Worm (Caenorhabditis elegans) whole organism, mixed stage, embryonic: ENCODE results near the gene nrx-1.

ENCODE experiments used
- M03D4.4 ChIP-seq: sonication (generic microtip); optimal IDR thresholded peaks from 2 replicates; lab custom pipeline; 2017; ENCODE audit warnings: mild to moderate bottlenecking, missing genetic modification characterization, missing compliant biosample characterization
- bed-3 ChIP-seq: fragments of 200-800 bp; sonication (Bioruptor generic); optimal IDR thresholded peaks from 3 replicates; lab custom pipeline; 2018; ENCODE audit warnings: mild to moderate bottlenecking, missing genetic modification characterization, moderate library complexity, missing compliant biosample characterization
- blmp-1 ChIP-seq: fragments of 150-350 bp; optimal IDR thresholded peaks from 2 replicates; lab custom pipeline; 2014; ENCODE audit warnings: missing biosample characterization, missing genetic modification characterization
- ceh-39 ChIP-seq: fragments of 150-350 bp; optimal IDR thresholded peaks from 2 replicates; lab custom pipeline; 2014; ENCODE audit warnings: missing biosample characterization, missing genetic modification characterization
- ceh-43 ChIP-seq: fragments of 200-800 bp; sonication (Bioruptor generic); optimal IDR thresholded peaks from 2 replicates; lab custom pipeline; 2018; ENCODE audit warnings: mild to moderate bottlenecking, missing genetic modification characterization, moderate library complexity, missing compliant biosample characterization
- ceh-83 ChIP-seq: fragments of 200-800 bp; sonication (Bioruptor generic); optimal IDR thresholded peaks from 2 replicates; lab custom pipeline; 2018; ENCODE audit warnings: mild to moderate bottlenecking, missing genetic modification characterization, missing compliant biosample characterization
- ces-1 ChIP-seq: fragments of 150-350 bp; optimal IDR thresholded peaks from 2 replicates; lab custom pipeline; 2014; ENCODE audit warnings: missing biosample characterization, missing genetic modification reagents, missing genetic modification characterization
- cnd-1 ChIP-seq: fragments of 200-800 bp; sonication (Bioruptor generic); optimal IDR thresholded peaks from 2 replicates; lab custom pipeline; 2018; ENCODE audit warnings: mild to moderate bottlenecking, missing genetic modification characterization, missing compliant biosample characterization
- elt-3 ChIP-seq: fragments of 150-350 bp; optimal IDR thresholded peaks from 2 replicates; lab custom pipeline; 2014; ENCODE audit warnings: missing biosample characterization, missing genetic modification characterization
- ham-2 ChIP-seq: fragments of 200-800 bp; sonication (Bioruptor generic); optimal IDR thresholded peaks from 2 replicates; lab custom pipeline; 2018; ENCODE audit warnings: mild to moderate bottlenecking, missing genetic modification characterization, missing compliant biosample characterization
- hlh-1 ChIP-seq: fragments of 150-350 bp; optimal IDR thresholded peaks from 2 replicates; lab custom pipeline; 2014; ENCODE audit warnings: missing biosample characterization, missing genetic modification reagents, missing genetic modification characterization
- lin-13 ChIP-seq: fragments of 150-350 bp; optimal IDR thresholded peaks from 2 replicates; lab custom pipeline; 2014; ENCODE audit warnings: missing biosample characterization, missing genetic modification characterization
- lin-32 ChIP-seq: fragments of 200-800 bp; sonication (Bioruptor generic); optimal IDR thresholded peaks from 2 replicates; lab custom pipeline; 2018; ENCODE audit warnings: mild to moderate bottlenecking, missing genetic modification characterization, missing compliant biosample characterization
- mep-1 ChIP-seq: fragments of 150-350 bp; optimal IDR thresholded peaks from 2 replicates; lab custom pipeline; 2017; ENCODE audit warnings: missing biosample characterization, missing genetic modification reagents, missing genetic modification characterization, inconsistent platforms
- nhr-12 ChIP-seq: fragments of 150-350 bp; optimal IDR thresholded peaks from 2 replicates; lab custom pipeline; 2014; ENCODE audit warnings: missing biosample characterization, missing genetic modification characterization
- nhr-237 ChIP-seq: fragments of 150-350 bp; optimal IDR thresholded peaks from 2 replicates; lab custom pipeline; 2014; ENCODE audit warnings: missing biosample characterization, missing genetic modification characterization
- nhr-76 ChIP-seq: sonication (generic microtip); optimal IDR thresholded peaks from 2 replicates; lab custom pipeline; 2017; ENCODE audit warnings: missing biosample characterization, missing genetic modification characterization
- pha-4 ChIP-seq: fragments of 150-350 bp; optimal IDR thresholded peaks from 2 replicates; lab custom pipeline; 2018; ENCODE audit warnings: missing biosample characterization, missing genetic modification reagents, missing genetic modification characterization
- sptf-1 ChIP-seq: sonication (generic microtip); optimal IDR thresholded peaks from 2 replicates; lab custom pipeline; 2017; ENCODE audit warnings: mild to moderate bottlenecking, missing genetic modification characterization, moderate library complexity, missing compliant biosample characterization
- tbx-8 ChIP-seq: fragments of 200-800 bp; sonication (Bioruptor generic); optimal IDR thresholded peaks from 2 replicates; lab custom pipeline; 2018; ENCODE audit warnings: mild to moderate bottlenecking, missing genetic modification characterization, moderate library complexity, missing compliant biosample characterization
- unc-120 ChIP-seq: sonication (generic microtip); optimal IDR thresholded peaks from 2 replicates; lab custom pipeline; 2017; ENCODE audit warnings: missing genetic modification characterization, missing compliant biosample characterization; ENCODE audit not compliant: poor library complexity, severe bottlenecking
- unc-39 ChIP-seq: fragments of 150-350 bp; optimal IDR thresholded peaks from 2 replicates; lab custom pipeline; 2014; ENCODE audit warnings: missing biosample characterization, missing genetic modification characterization
- unc-62 ChIP-seq: fragments of 150-350 bp; optimal IDR thresholded peaks from 2 replicates; lab custom pipeline; 2014; ENCODE audit warnings: missing biosample characterization, missing genetic modification reagents, missing genetic modification characterization
- zip-8 ChIP-seq: fragments of 150-350 bp; optimal IDR thresholded peaks from 2 replicates; lab custom pipeline; 2014; ENCODE audit warnings: missing biosample characterization, missing genetic modification characterization
- ztf-11 ChIP-seq: fragments of 150-350 bp; optimal IDR thresholded peaks from 2 replicates; lab custom pipeline; 2014; ENCODE audit warnings: missing biosample characterization, missing genetic modification characterization

The nrx-1 gene

DNA sequence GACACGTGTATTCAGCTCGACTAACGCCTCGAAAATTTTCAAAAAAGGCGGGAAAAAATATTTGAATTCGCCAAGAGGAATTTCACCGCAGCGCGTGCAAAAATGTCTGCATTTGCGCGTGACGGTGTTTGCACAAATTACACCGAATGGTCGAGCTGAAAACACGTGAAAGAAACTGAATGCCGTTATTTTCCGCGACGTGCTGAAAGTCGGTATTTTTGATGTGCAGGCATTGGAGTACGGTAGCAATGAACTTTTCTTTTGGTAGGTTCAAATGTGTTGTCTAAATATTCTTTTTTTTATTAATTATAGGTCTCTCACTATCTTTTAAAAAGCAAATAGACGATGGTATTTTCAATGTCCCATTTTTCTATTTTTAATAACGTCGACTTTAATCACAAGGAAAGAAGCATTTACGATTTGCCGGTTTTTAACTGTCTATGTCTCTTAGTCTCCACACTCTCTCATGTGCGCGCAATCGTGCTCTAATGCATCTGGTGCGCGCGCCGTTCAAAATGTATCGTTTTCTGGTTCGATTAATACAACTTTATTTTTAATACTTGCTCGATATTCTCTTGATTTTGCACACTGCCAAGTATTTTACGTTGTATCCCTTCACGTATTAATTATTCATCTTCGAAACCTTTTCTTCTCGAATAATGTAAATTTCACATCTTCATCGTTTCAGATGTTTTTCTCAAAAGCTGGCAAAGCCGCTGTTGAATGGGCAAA lies 11.2 kb upstream of the nrx-1 start, which contains the start of the genes C29A12.1 and lig-1:
TSS of gene C29A12.1 (minus strand) at position 63 of the 732 bp plus-strand sequence.
TSS of gene lig-1 (plus strand) at position 682 of the 732 bp plus-strand sequence.
- TF ChIP-seq nhr-237 (tag; lab: Kevin White, UChicago) = no peak
- no peak for TF ChIP-seq nhr-12 (tag; lab: Kevin White, UChicago)
- no peak for TF ChIP-seq tbx-8 (GFP tag; lab: Kevin White, UChicago)
- TF ChIP-seq cnd-1 (tag; lab: Kevin White, UChicago) = no peak
- peak; percentile 27 for TF ChIP-seq mep-1 (tag; lab: Kevin White, UChicago)
- TF ChIP-seq ceh-39 (tag; lab: Kevin White, UChicago) = peak; percentile 81
- no peak for TF ChIP-seq M03D4.4 (tag; lab: Kevin White, UChicago)
- TF ChIP-seq ztf-11 (tag; lab: Kevin White, UChicago) = no peak
- no peak for TF ChIP-seq ceh-43

DNA sequence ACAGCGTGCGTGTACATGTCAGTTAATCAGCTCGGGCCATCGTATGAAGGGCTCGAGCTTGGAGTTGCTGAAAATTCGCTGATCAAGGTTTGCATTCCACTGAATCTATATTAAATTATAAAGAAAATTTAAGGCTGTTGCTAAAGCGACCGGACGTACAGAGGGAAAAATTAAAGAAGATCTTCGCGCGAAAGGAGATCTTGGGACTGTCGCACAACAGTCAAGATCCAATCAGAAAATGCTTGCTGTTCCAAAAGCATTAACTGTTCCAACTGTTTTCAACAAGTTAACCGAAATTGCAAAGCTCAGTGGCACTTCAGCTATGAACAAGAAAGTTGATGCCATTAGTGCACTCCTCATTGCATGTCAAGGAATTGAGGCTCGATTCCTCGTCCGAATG lies 10.5 kb upstream of the nrx-1 start:
- no peak for TF ChIP-seq nhr-76 (tag; lab: Kevin White, UChicago)
- TF ChIP-seq ham-2 (GFP tag; lab: Kevin White, UChicago) = no peak
- TF ChIP-seq mep-1 (tag; lab: Kevin White, UChicago) = no peak
- no peak for TF ChIP-seq ceh-83 (GFP tag; lab: Kevin White, UChicago)

- TF ChIP-seq ces-1 (GFP tag; lab: Kevin White, UChicago) = peak; percentile 88
- no peak for TF ChIP-seq pha-4
Measured at ce11 chrV:10816831-10817230, 8.0 kb upstream of the nrx-1 start.

ce11 chrV:10818498-10818897 lies 6.3 kb upstream of the nrx-1 start:
- TF ChIP-seq ces-1 (GFP tag; lab: Kevin White, UChicago) (peak; percentile 94), zip-8 (no peak)

- TF ChIP-seq unc-39 (tag; lab: Kevin White, UChicago) (no peak), elt-3 (tag; lab: Kevin White, UChicago) (no peak), lin-32 (GFP tag; lab: Kevin White, UChicago) (no peak), nhr-12 (tag; lab: Kevin White, UChicago) (no peak), blmp-1 (no peak), bed-3 (GFP tag; lab: Kevin White, UChicago) (no peak), unc-120 (no peak), hlh-1 (tag; lab: Kevin White, UChicago) (no peak)
Measured at ce11 chrV:10832862-10833261, 8.1 kb downstream of the nrx-1 start.

DNA sequence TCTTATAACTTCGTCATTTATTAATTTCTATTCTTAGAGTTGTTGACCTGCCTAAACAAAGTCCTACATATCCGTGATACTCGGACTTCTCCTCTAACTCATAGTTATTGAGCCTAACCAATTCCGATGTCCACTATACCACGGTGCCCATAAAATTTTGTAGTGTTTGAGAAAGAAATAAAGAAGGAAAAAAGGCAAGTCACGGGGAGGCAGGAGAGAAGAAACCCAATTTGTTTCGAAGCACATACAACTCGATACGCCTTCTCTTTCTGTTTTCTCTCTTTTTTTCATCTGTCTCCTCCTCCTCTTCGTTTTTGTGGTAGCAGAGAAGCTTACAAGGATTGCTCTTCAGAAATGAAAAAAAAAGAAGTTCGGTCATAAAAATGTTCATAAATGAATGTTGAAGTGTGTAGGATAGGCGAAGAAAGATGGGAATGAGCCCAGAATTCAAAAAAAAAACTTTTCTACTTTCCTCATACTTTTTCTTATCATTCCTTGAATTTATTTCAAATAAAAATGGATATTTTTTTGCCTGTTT lies 9.9 kb downstream of the nrx-1 start:
- no peak for TF ChIP-seq elt-3 (tag; lab: Kevin White, UChicago)
- TF ChIP-seq ces-1 (GFP tag; lab: Kevin White, UChicago) = peak; percentile 54

DNA sequence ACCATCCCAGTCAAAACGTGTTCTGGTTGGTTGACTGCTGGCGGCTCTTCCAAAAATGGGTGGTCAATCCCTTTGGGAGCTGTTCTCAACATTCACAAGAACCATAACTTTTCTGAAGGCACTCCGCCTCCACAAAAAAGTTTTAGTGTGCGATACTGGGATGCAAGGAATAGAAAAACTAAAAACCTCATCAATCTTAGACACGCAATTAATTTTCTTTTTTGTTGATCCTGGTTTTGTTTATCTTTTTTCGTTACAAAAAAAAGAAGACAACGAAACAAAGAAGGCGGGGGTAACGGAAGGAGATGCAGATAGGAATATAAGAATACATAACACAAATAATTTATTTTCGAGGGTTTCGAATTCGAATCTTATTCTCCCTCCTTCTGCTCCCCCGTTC lies 13.4 kb downstream of the nrx-1 start:
- TF ChIP-seq lin-13 (no peak), cnd-1 (tag; lab: Kevin White, UChicago) (no peak), bed-3 (GFP tag; lab: Kevin White, UChicago) (no peak), mep-1 (tag; lab: Kevin White, UChicago) (no peak), sptf-1 (tag; lab: Kevin White, UChicago) (no peak), elt-3 (tag; lab: Kevin White, UChicago) (no peak), unc-62 (no peak), blmp-1 (no peak), nhr-76 (tag; lab: Kevin White, UChicago) (no peak), ztf-11 (tag; lab: Kevin White, UChicago) (no peak), lin-32 (GFP tag; lab: Kevin White, UChicago) (no peak), nhr-12 (tag; lab: Kevin White, UChicago) (no peak), zip-8 (no peak), M03D4.4 (tag; lab: Kevin White, UChicago) (no peak)
